Worm (Caenorhabditis elegans) whole organism, early embryonic: ENCODE data around the gene B0454.26.

Experiments
- B0310.2 ChIP-seq: sonication (generic microtip); optimal IDR thresholded peaks from 2 replicates; lab custom pipeline; 2016; ENCODE audit warnings: mild to moderate bottlenecking, missing genetic modification characterization, missing compliant biosample characterization
- F13C5.2 ChIP-seq: sonication (generic microtip); optimal IDR thresholded peaks from 2 replicates; lab custom pipeline; 2017; ENCODE audit warnings: mild to moderate bottlenecking, missing genetic modification characterization, inconsistent platforms, missing compliant biosample characterization
- ama-1 ChIP-seq: fragments of 150-350 bp; optimal IDR thresholded peaks from 2 replicates; lab custom pipeline; 2014
- ceh-13 ChIP-seq: fragments of 200-800 bp; sonication (Bioruptor generic); optimal IDR thresholded peaks from 2 replicates; lab custom pipeline; 2018; ENCODE audit warnings: mild to moderate bottlenecking, missing genetic modification characterization, missing compliant biosample characterization
- ceh-36 ChIP-seq: sonication (generic microtip); optimal IDR thresholded peaks from 2 replicates; lab custom pipeline; 2016; ENCODE audit warnings: missing genetic modification characterization, inconsistent platforms, missing compliant biosample characterization
- flt-1 ChIP-seq: fragments of 200-800 bp; sonication (Bioruptor generic); IDR thresholded peaks from 2 replicates; pipeline ENCODE4 v1.3.6; 2022; ENCODE audit warnings: missing genetic modification characterization, missing compliant biosample characterization
- hmbx-1 ChIP-seq: sonication (generic microtip); optimal IDR thresholded peaks from 2 replicates; lab custom pipeline; 2016; ENCODE audit warnings: mild to moderate bottlenecking, missing genetic modification characterization, missing compliant biosample characterization
- hmg-4 ChIP-seq: fragments of 200-800 bp; sonication (Bioruptor generic); optimal IDR thresholded peaks from 2 replicates; lab custom pipeline; 2018; ENCODE audit warnings: mild to moderate bottlenecking, missing genetic modification characterization, missing compliant biosample characterization
- hnd-1 ChIP-seq: sonication (generic microtip); optimal IDR thresholded peaks from 2 replicates; lab custom pipeline; 2016; ENCODE audit warnings: missing genetic modification characterization, missing compliant biosample characterization
- pes-1 ChIP-seq: fragments of 200-800 bp; sonication (Bioruptor generic); IDR thresholded peaks from 2 replicates; pipeline ENCODE4 v1.3.6; 2022; ENCODE audit warnings: missing genetic modification reagents, missing genetic modification characterization, missing compliant biosample characterization
- scrt-1 ChIP-seq: fragments of 200-800 bp; sonication (Bioruptor generic); IDR thresholded peaks from 2 replicates; pipeline ENCODE4 v1.3.6; 2022; ENCODE audit warnings: missing genetic modification characterization, missing compliant biosample characterization
- sea-1 ChIP-seq: fragments of 200-800 bp; sonication (Bioruptor generic); conservative IDR thresholded peaks from 2 replicates; pipeline ENCODE4 v1.3.6; 2022; ENCODE audit warnings: missing genetic modification characterization, missing compliant biosample characterization
- tbx-11 ChIP-seq: fragments of 200-800 bp; sonication (Bioruptor generic); IDR thresholded peaks from 2 replicates; pipeline ENCODE4 v1.3.6; 2022; ENCODE audit warnings: missing genetic modification characterization, missing compliant biosample characterization
- tbx-37 ChIP-seq: fragments of 200-800 bp; sonication (Bioruptor generic); conservative IDR thresholded peaks from 2 replicates; pipeline ENCODE4 v1.3.6; 2022; ENCODE audit warnings: missing genetic modification reagents, missing genetic modification characterization, missing compliant biosample characterization

DNA sequence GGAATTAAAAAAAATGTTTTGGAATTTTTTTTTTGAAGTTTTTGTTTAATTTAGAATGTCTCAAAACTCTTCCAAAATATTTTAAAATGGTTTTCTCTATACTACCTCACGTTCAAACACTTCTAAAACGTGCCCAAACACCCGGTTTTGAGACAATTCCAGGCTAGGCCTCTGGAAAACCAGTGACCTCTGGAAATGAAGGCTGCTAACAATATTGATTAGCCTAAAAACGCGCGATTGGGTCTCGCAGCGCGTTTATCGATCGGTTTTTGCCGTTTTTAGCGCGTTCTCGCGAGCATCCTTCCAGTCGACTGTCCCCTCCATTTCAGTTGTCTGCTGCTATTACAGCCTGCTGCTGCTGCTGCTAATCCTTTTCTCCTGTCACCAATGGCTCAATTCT lies 22.4 kb upstream of the B0454.26 start, which contains the start of gene Y25C1A.6:
- TF ChIP-seq hmbx-1 (tag; lab: Kevin White, UChicago) (no peak), ama-1 (lab: Kevin White, UChicago) (no peak), hnd-1 (no peak), B0310.2 (tag; lab: Kevin White, UChicago) (no peak), scrt-1 (GFP tag; lab: Robert Waterston, UW) (no peak), ceh-36 (tag; lab: Kevin White, UChicago) (no peak), hmg-4 (GFP tag; lab: Kevin White, UChicago) (no peak), F13C5.2 (no peak), tbx-11 (GFP tag; lab: Robert Waterston, UW) (no peak), flt-1 (no peak), sea-1 (no peak), pes-1 (GFP tag; lab: Robert Waterston, UW) (no peak), ceh-13 (GFP tag; lab: Kevin White, UChicago) (no peak), tbx-37 (GFP tag; lab: Robert Waterston, UW) (no peak)
